Worm (Caenorhabditis elegans) whole organism, mixed stage, embryonic: ENCODE results near the gene srg-60.

Source experiments
- elt-1 ChIP-seq: sonication (generic microtip); optimal IDR thresholded peaks from 2 replicates; lab custom pipeline; 2017; ENCODE audit warnings: missing genetic modification characterization, mild to moderate bottlenecking, missing compliant biosample characterization, antibody characterized with exemption, moderate library complexity, borderline replicate concordance; ENCODE audit not compliant: insufficient read depth
- lin-13 ChIP-seq: fragments of 150-350 bp; optimal IDR thresholded peaks from 2 replicates; lab custom pipeline; 2014; ENCODE audit warnings: missing biosample characterization, missing genetic modification characterization
- nhr-237 ChIP-seq: fragments of 150-350 bp; optimal IDR thresholded peaks from 2 replicates; lab custom pipeline; 2014; ENCODE audit warnings: missing biosample characterization, missing genetic modification characterization

DNA sequence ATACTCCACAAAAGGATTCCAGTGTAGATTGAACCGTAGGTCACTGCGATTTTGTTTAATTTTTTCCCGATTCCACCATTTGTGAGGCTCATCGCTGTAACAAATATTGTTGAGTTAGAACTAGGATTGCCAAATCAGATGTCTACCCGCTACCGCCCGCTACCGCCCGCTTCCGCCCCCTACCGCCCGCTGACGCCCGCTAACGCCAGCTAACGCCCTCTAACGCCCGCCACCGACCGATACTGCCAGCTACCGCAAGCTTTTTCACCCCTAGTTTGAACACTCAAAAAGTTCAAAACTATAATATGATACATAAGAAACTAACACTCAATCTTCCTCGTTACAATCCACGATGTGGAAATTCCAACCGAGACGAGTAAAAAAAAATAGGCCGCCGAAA is 36.0 kb upstream of the srg-60 start:
- TF ChIP-seq lin-13 (tag; lab: Kevin White, UChicago) (no peak), elt-1 (tag; lab: Kevin White, UChicago) (no peak), nhr-237 (no peak)
